Worm (Caenorhabditis elegans) whole organism, L4 larva: ENCODE results near the gene pgl-3.

Source experiments
- F37D6.2 ChIP-seq: sonication (generic microtip); optimal IDR thresholded peaks from 2 replicates; lab custom pipeline; 2016; ENCODE audit warnings: mild to moderate bottlenecking, missing genetic modification characterization, missing compliant biosample characterization
- ZK546.5 ChIP-seq, 2 experiments: sonication (generic microtip); optimal IDR thresholded peaks; 2 replicates each; lab custom pipeline; 2017; ENCODE audit warnings: missing biosample characterization in 2 of 2, missing genetic modification characterization in 2 of 2
- fos-1 ChIP-seq: fragments of 150-350 bp; optimal IDR thresholded peaks from 2 replicates; lab custom pipeline; 2014; ENCODE audit warnings: missing biosample characterization, missing genetic modification characterization
- hlh-30 ChIP-seq: sonication (generic microtip); optimal IDR thresholded peaks from 2 replicates; lab custom pipeline; 2017; ENCODE audit warnings: antibody characterized with exemption, mild to moderate bottlenecking, missing genetic modification characterization, missing compliant biosample characterization; ENCODE audit not compliant: insufficient read depth
- mdl-1 ChIP-seq, 2 experiments: fragments of 150-350 bp in 1 of 2; sonication (generic microtip) in 1 of 2; optimal IDR thresholded peaks; 2 replicates each; lab custom pipeline; 2014 to 2017; ENCODE audit warnings: missing biosample characterization in 2 of 2, missing genetic modification characterization in 2 of 2
- nhr-11 ChIP-seq: fragments of 150-350 bp; optimal IDR thresholded peaks from 2 replicates; lab custom pipeline; 2014; ENCODE audit warnings: missing biosample characterization, missing genetic modification characterization
- pha-4 ChIP-seq, 2 experiments: fragments of 150-350 bp in 1 of 2; fragments of 200-800 bp in 1 of 2; sonication (Bioruptor generic) in 1 of 2; IDR thresholded peaks in 1 of 2; optimal IDR thresholded peaks in 1 of 2; 2 replicates each; pipeline versions ENCODE4 v1.3.6 to Lab custom; 2014 to 2022; ENCODE audit warnings: missing genetic modification characterization in 2 of 2, missing genetic modification reagents in 2 of 2, missing biosample characterization in 1 of 2, missing compliant biosample characterization in 1 of 2

DNA sequence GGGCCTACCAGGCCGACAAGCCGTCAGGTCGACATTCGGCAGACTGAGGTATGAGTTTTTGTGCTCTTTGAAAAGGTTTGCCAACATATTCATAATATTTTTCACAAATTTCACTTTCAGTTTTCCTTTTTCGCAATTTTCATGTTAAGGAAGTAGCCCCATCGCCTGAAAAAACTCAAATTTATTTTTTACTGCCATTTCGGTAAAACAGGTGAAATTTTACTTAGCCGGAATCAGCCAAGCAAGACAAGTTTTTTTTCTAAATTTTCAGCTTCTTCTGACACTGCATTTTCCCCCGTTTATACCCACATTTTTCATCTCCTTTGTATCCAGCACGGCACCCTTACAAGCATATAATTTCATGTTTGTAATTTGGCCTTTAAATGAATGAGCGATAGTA, 35.8 kb downstream of the pgl-3 start, which contains the start of gene R02F11.11:
- TF ChIP-seq fos-1 (tag; lab: Kevin White, UChicago) (no peak), mdl-1 (tag; optimal IDR thresholded peaks at IDR 0.05; lab: Kevin White, UChicago) (no peak), hlh-30 (tag; lab: Kevin White, UChicago) (no peak), nhr-11 (tag; lab: Kevin White, UChicago) (no peak), pha-4 (GFP tag; IDR thresholded peaks at IDR 0.05; lab: Robert Waterston, UW) (no peak), pha-4 (tag; optimal IDR thresholded peaks at IDR 0.05; lab: Kevin White, UChicago) (no peak), F37D6.2 (tag; lab: Kevin White, UChicago) (no peak), ZK546.5 (tag; optimal IDR thresholded peaks at IDR 0.05; lab: Kevin White, UChicago) (no peak)
